Worm (Caenorhabditis elegans) whole organism, L2 larva: ENCODE measurements around the gene F40G12.9.

Experiments
- F13H6.1 ChIP-seq: sonication (generic microtip); optimal IDR thresholded peaks from 2 replicates; lab custom pipeline; 2016; ENCODE audit warnings: missing genetic modification characterization, missing compliant biosample characterization
- R02D3.7 ChIP-seq: fragments of 150-350 bp; optimal IDR thresholded peaks from 2 replicates; lab custom pipeline; 2014; ENCODE audit warnings: missing biosample characterization, missing genetic modification characterization
- ama-1 ChIP-seq: fragments of 150-350 bp; optimal IDR thresholded peaks from 2 replicates; lab custom pipeline; 2018; ENCODE audit warnings: inconsistent platforms
- crh-2 ChIP-seq: sonication (generic microtip); optimal IDR thresholded peaks from 2 replicates; lab custom pipeline; 2017; ENCODE audit warnings: missing biosample characterization, missing genetic modification characterization
- fos-1 ChIP-seq: fragments of 150-350 bp; optimal IDR thresholded peaks from 2 replicates; lab custom pipeline; 2014; ENCODE audit warnings: missing biosample characterization, missing genetic modification characterization
- lsy-2 ChIP-seq, 2 experiments: fragments of 150-350 bp in 1 of 2; sonication (generic microtip) in 1 of 2; optimal IDR thresholded peaks; 2 replicates each; lab custom pipeline; 2014 to 2017; ENCODE audit warnings: missing biosample characterization in 2 of 2, missing genetic modification characterization in 2 of 2
- mdl-1 ChIP-seq, 2 experiments: fragments of 150-350 bp in 1 of 2; sonication (generic microtip) in 1 of 2; optimal IDR thresholded peaks; 2 replicates each; lab custom pipeline; 2017; ENCODE audit warnings: missing biosample characterization in 2 of 2, missing genetic modification characterization in 2 of 2
- nhr-129 ChIP-seq: fragments of 150-350 bp; optimal IDR thresholded peaks from 2 replicates; lab custom pipeline; 2014; ENCODE audit warnings: missing biosample characterization, missing genetic modification characterization
- peb-1 ChIP-seq: fragments of 150-350 bp; optimal IDR thresholded peaks from 2 replicates; lab custom pipeline; 2014; ENCODE audit warnings: missing biosample characterization, missing genetic modification characterization
- unc-55 ChIP-seq: fragments of 150-350 bp; sonication (generic microtip); optimal IDR thresholded peaks from 3 replicates; lab custom pipeline; 2014; ENCODE audit warnings: missing biosample characterization, missing genetic modification reagents, missing genetic modification characterization
- zag-1 ChIP-seq: fragments of 150-350 bp; optimal IDR thresholded peaks from 2 replicates; lab custom pipeline; 2014; ENCODE audit warnings: missing biosample characterization, missing genetic modification characterization
- ztf-1 ChIP-seq: fragments of 200-800 bp; sonication (Bioruptor generic); conservative IDR thresholded peaks from 2 replicates; pipeline ENCODE4 v1.3.6; 2022; ENCODE audit warnings: missing genetic modification characterization, missing compliant biosample characterization
- ztf-11 ChIP-seq: sonication (generic microtip); optimal IDR thresholded peaks from 2 replicates; lab custom pipeline; 2017; ENCODE audit warnings: missing biosample characterization, missing genetic modification characterization
- ztf-4 ChIP-seq: fragments of 150-350 bp; optimal IDR thresholded peaks from 2 replicates; lab custom pipeline; 2014; ENCODE audit warnings: missing biosample characterization, missing genetic modification characterization

- TF ChIP-seq ztf-11: no peak
- no peak for TF ChIP-seq ztf-4 (tag; lab: Kevin White, UChicago)
- TF ChIP-seq R02D3.7: no peak
- TF ChIP-seq zag-1 (tag; lab: Kevin White, UChicago): no peak
- TF ChIP-seq ama-1 (lab: Kevin White, UChicago): no peak
- no peak for TF ChIP-seq lsy-2 (tag; optimal IDR thresholded peaks at IDR 0.05; lab: Kevin White, UChicago)
- no peak for TF ChIP-seq ztf-1 (GFP tag; lab: Robert Waterston, UW)
- TF ChIP-seq crh-2: no peak
- no peak for TF ChIP-seq mdl-1 (tag; optimal IDR thresholded peaks at IDR 0.05; lab: Kevin White, UChicago)
- TF ChIP-seq unc-55 (GFP tag; lab: Kevin White, UChicago): no peak
- no peak for TF ChIP-seq nhr-129 (tag; lab: Kevin White, UChicago)
- TF ChIP-seq fos-1 (tag; lab: Kevin White, UChicago): no peak
- TF ChIP-seq F13H6.1 (tag; lab: Kevin White, UChicago): no peak
- TF ChIP-seq peb-1 (tag; lab: Kevin White, UChicago): no peak
Measured at ce11 chrV:14260831-14261230, 21.6 kb upstream of the F40G12.9 start, which contains the start of gene F40G12.2.
